Worm (Caenorhabditis elegans) whole organism, L1 larva: Measurements from ENCODE around the gene viro-2.
A peak's percentile ranks its signal among the peaks of the same experiment; 100 is the strongest.

Experiments used
- alr-1 ChIP-seq: fragments of 200-800 bp; sonication (Bioruptor generic); optimal IDR thresholded peaks from 2 replicates; lab custom pipeline; 2018; ENCODE audit warnings: borderline replicate concordance, mild to moderate bottlenecking, missing genetic modification characterization, missing compliant biosample characterization
- aly-2 ChIP-seq: fragments of 150-350 bp; optimal IDR thresholded peaks from 2 replicates; lab custom pipeline; 2014; ENCODE audit warnings: missing biosample characterization, missing genetic modification characterization
- ama-1 ChIP-seq: fragments of 150-350 bp; optimal IDR thresholded peaks from 2 replicates; lab custom pipeline; 2014
- blmp-1 ChIP-seq: fragments of 150-350 bp; optimal IDR thresholded peaks from 2 replicates; lab custom pipeline; 2014; ENCODE audit warnings: missing biosample characterization, missing genetic modification characterization
- ceh-8 ChIP-seq: fragments of 200-800 bp; sonication (Bioruptor generic); optimal IDR thresholded peaks from 2 replicates; lab custom pipeline; 2018; ENCODE audit warnings: mild to moderate bottlenecking, missing genetic modification characterization, moderate library complexity, missing compliant biosample characterization
- ceh-82 ChIP-seq, 3 experiments: fragments of 150-350 bp in 1 of 3; sonication (generic microtip) in 2 of 3; optimal IDR thresholded peaks; 2 replicates each; lab custom pipeline; 2014 to 2017; ENCODE audit warnings: missing biosample characterization in 3 of 3, missing genetic modification characterization in 3 of 3
- ceh-88 ChIP-seq: fragments of 200-800 bp; sonication (Bioruptor generic); IDR thresholded peaks from 2 replicates; pipeline ENCODE4 v1.3.6; 2022; ENCODE audit warnings: missing genetic modification characterization, missing compliant biosample characterization
- dpl-1 ChIP-seq, 3 experiments: fragments of 150-350 bp in 2 of 3; sonication (generic microtip) in 1 of 3; optimal IDR thresholded peaks; 2 replicates each; lab custom pipeline; 2014 to 2017; ENCODE audit warnings: missing biosample characterization in 3 of 3, missing genetic modification characterization in 3 of 3, missing genetic modification reagents in 3 of 3
- efl-3 ChIP-seq: fragments of 200-800 bp; sonication (Bioruptor generic); optimal IDR thresholded peaks from 2 replicates; lab custom pipeline; 2018; ENCODE audit warnings: mild to moderate bottlenecking, missing genetic modification characterization, missing compliant biosample characterization
- egl-13 ChIP-seq: sonication (generic microtip); optimal IDR thresholded peaks from 2 replicates; lab custom pipeline; 2016; ENCODE audit warnings: missing genotype, missing genetic modification reagents, missing genetic modification characterization, missing compliant biosample characterization
- egl-27 ChIP-seq, 2 experiments: fragments of 150-350 bp in 1 of 2; sonication (generic microtip); optimal IDR thresholded peaks; 3 replicates each; lab custom pipeline; 2017 to 2018; ENCODE audit warnings: missing biosample characterization in 2 of 2, missing genetic modification characterization in 2 of 2, missing genetic modification reagents in 2 of 2
- ets-5 ChIP-seq: fragments of 200-800 bp; sonication (Bioruptor generic); IDR thresholded peaks from 2 replicates; pipeline ENCODE4 v1.3.6; 2022; ENCODE audit warnings: missing genetic modification characterization, missing compliant biosample characterization
- fkh-4 ChIP-seq: sonication (generic microtip); optimal IDR thresholded peaks from 2 replicates; lab custom pipeline; 2016; ENCODE audit warnings: missing compliant biosample characterization, missing genetic modification characterization, borderline replicate concordance
- fkh-8 ChIP-seq: sonication (generic microtip); optimal IDR thresholded peaks from 2 replicates; lab custom pipeline; 2016; ENCODE audit warnings: mild to moderate bottlenecking, missing genetic modification characterization, missing compliant biosample characterization
- hlh-17 ChIP-seq: fragments of 200-800 bp; sonication (Bioruptor generic); optimal IDR thresholded peaks from 2 replicates; lab custom pipeline; 2018; ENCODE audit warnings: missing genetic modification characterization, mild to moderate bottlenecking, missing compliant biosample characterization, moderate library complexity, borderline replicate concordance
- hlh-4 ChIP-seq: sonication (generic microtip); optimal IDR thresholded peaks from 2 replicates; lab custom pipeline; 2016; ENCODE audit warnings: mild to moderate bottlenecking, missing genetic modification characterization, missing compliant biosample characterization
- isw-1 ChIP-seq: fragments of 200-800 bp; sonication (Bioruptor generic); IDR thresholded peaks from 2 replicates; pipeline ENCODE4 v1.3.6; 2022; ENCODE audit warnings: missing genetic modification characterization, missing compliant biosample characterization
- jun-1 ChIP-seq: fragments of 150-350 bp; optimal IDR thresholded peaks from 2 replicates; lab custom pipeline; 2014; ENCODE audit warnings: missing biosample characterization, missing genetic modification reagents, missing genetic modification characterization
- lin-13 ChIP-seq: fragments of 150-350 bp; optimal IDR thresholded peaks from 2 replicates; lab custom pipeline; 2014; ENCODE audit warnings: missing biosample characterization, missing genetic modification reagents, missing genetic modification characterization
- lin-15B ChIP-seq: fragments of 150-350 bp; sonication (generic microtip); optimal IDR thresholded peaks from 3 replicates; lab custom pipeline; 2014; ENCODE audit warnings: missing biosample characterization, missing genetic modification characterization
- lin-35 ChIP-seq, 2 experiments: fragments of 150-350 bp; optimal IDR thresholded peaks; 2 replicates each; lab custom pipeline; 2014; ENCODE audit warnings: missing biosample characterization in 2 of 2, missing genetic modification characterization in 2 of 2, missing genetic modification reagents in 2 of 2
- lin-39 ChIP-seq: fragments of 150-350 bp; optimal IDR thresholded peaks from 2 replicates; lab custom pipeline; 2014; ENCODE audit warnings: missing biosample characterization, missing genetic modification reagents, missing genetic modification characterization
- lir-3 ChIP-seq: sonication (generic microtip); optimal IDR thresholded peaks from 2 replicates; lab custom pipeline; 2016; ENCODE audit warnings: mild to moderate bottlenecking, missing genetic modification characterization, moderate library complexity, missing compliant biosample characterization; ENCODE audit not compliant: poor library complexity
- mab-9 ChIP-seq: fragments of 200-800 bp; sonication (Bioruptor generic); IDR thresholded peaks from 2 replicates; pipeline ENCODE4 v1.3.6; 2022; ENCODE audit warnings: missing genetic modification reagents, missing genetic modification characterization, missing compliant biosample characterization
- mdl-1 ChIP-seq, 2 experiments: fragments of 150-350 bp; optimal IDR thresholded peaks; 2 replicates each; lab custom pipeline; 2014 to 2017; ENCODE audit warnings: missing biosample characterization in 2 of 2, missing genetic modification characterization in 2 of 2, inconsistent platforms in 1 of 2
- mep-1 ChIP-seq: fragments of 150-350 bp; optimal IDR thresholded peaks from 2 replicates; lab custom pipeline; 2014; ENCODE audit warnings: missing biosample characterization, missing genetic modification characterization
- nhr-11 ChIP-seq: fragments of 150-350 bp; optimal IDR thresholded peaks from 2 replicates; lab custom pipeline; 2014; ENCODE audit warnings: missing biosample characterization, missing genetic modification characterization
- nhr-12 ChIP-seq: sonication (generic microtip); optimal IDR thresholded peaks from 2 replicates; lab custom pipeline; 2017; ENCODE audit warnings: missing biosample characterization, missing genetic modification characterization
- nhr-19 ChIP-seq: fragments of 200-800 bp; sonication (Bioruptor generic); conservative IDR thresholded peaks from 2 replicates; pipeline ENCODE4 v1.3.6; 2022; ENCODE audit warnings: missing genetic modification characterization, missing compliant biosample characterization
- nhr-47 ChIP-seq: sonication (generic microtip); optimal IDR thresholded peaks from 2 replicates; lab custom pipeline; 2016; ENCODE audit warnings: mild to moderate bottlenecking, missing genetic modification characterization, moderate library complexity, missing compliant biosample characterization
- nhr-71 ChIP-seq: sonication (generic microtip); optimal IDR thresholded peaks from 2 replicates; lab custom pipeline; 2016; ENCODE audit warnings: mild to moderate bottlenecking, missing genetic modification characterization, moderate library complexity, missing compliant biosample characterization
- nhr-76 ChIP-seq: sonication (generic microtip); optimal IDR thresholded peaks from 2 replicates; lab custom pipeline; 2017; ENCODE audit warnings: missing biosample characterization, missing genetic modification characterization
- nhr-77 ChIP-seq: fragments of 150-350 bp; optimal IDR thresholded peaks from 2 replicates; lab custom pipeline; 2014; ENCODE audit warnings: missing biosample characterization, missing genetic modification characterization
- nhr-85 ChIP-seq: sonication (generic microtip); peaks from one replicate; lab custom pipeline; 2016; ENCODE audit warnings: missing genetic modification characterization, inconsistent platforms, missing compliant biosample characterization
- nhr-90 ChIP-seq: sonication (generic microtip); optimal IDR thresholded peaks from 2 replicates; lab custom pipeline; 2016; ENCODE audit warnings: mild to moderate bottlenecking, missing genetic modification characterization, missing compliant biosample characterization; ENCODE audit not compliant: poor library complexity
- pag-3 ChIP-seq: sonication (generic microtip); optimal IDR thresholded peaks from 2 replicates; lab custom pipeline; 2017; ENCODE audit warnings: missing genetic modification characterization, mild to moderate bottlenecking, missing compliant biosample characterization, antibody characterized with exemption, borderline replicate concordance; ENCODE audit not compliant: insufficient read depth
- pax-3 ChIP-seq: fragments of 200-800 bp; sonication (Bioruptor generic); optimal IDR thresholded peaks from 2 replicates; lab custom pipeline; 2018; ENCODE audit warnings: mild to moderate bottlenecking, missing genetic modification characterization, moderate library complexity, missing compliant biosample characterization
- pqm-1 ChIP-seq: sonication (generic microtip); optimal IDR thresholded peaks from 3 replicates; lab custom pipeline; 2017; ENCODE audit warnings: missing biosample characterization, missing genetic modification characterization
- snpc-4 ChIP-seq: fragments of 150-350 bp; optimal IDR thresholded peaks from 2 replicates; lab custom pipeline; 2014; ENCODE audit warnings: missing biosample characterization, missing genetic modification characterization
- sox-4 ChIP-seq: sonication (generic microtip); optimal IDR thresholded peaks from 2 replicates; lab custom pipeline; 2016; ENCODE audit warnings: missing genetic modification characterization, missing compliant biosample characterization
- sptf-1 ChIP-seq: fragments of 150-350 bp; optimal IDR thresholded peaks from 2 replicates; lab custom pipeline; 2014; ENCODE audit warnings: missing biosample characterization, missing genetic modification characterization
- tbx-2 ChIP-seq: sonication (generic microtip); optimal IDR thresholded peaks from 2 replicates; lab custom pipeline; 2016; ENCODE audit warnings: missing genetic modification characterization, missing compliant biosample characterization
- unc-30 ChIP-seq: sonication (generic microtip); optimal IDR thresholded peaks from 2 replicates; lab custom pipeline; 2017; ENCODE audit warnings: missing biosample characterization, missing genetic modification characterization
- xbp-1 ChIP-seq: sonication (generic microtip); optimal IDR thresholded peaks from 2 replicates; lab custom pipeline; 2016; ENCODE audit warnings: missing genetic modification characterization, missing compliant biosample characterization
- zip-4 ChIP-seq: fragments of 200-800 bp; sonication (Bioruptor generic); optimal IDR thresholded peaks from 2 replicates; lab custom pipeline; 2018; ENCODE audit warnings: mild to moderate bottlenecking, missing genetic modification characterization, moderate library complexity, missing compliant biosample characterization
- ztf-11 ChIP-seq, 2 experiments: sonication (generic microtip); optimal IDR thresholded peaks; 2 replicates each; lab custom pipeline; 2016 to 2017; ENCODE audit warnings: missing genetic modification characterization in 2 of 2, missing biosample characterization in 1 of 2, missing compliant biosample characterization in 1 of 2
- ztf-4 ChIP-seq: fragments of 150-350 bp; optimal IDR thresholded peaks from 2 replicates; lab custom pipeline; 2014; ENCODE audit warnings: missing biosample characterization, missing genetic modification characterization

viro-2 gene

DNA sequence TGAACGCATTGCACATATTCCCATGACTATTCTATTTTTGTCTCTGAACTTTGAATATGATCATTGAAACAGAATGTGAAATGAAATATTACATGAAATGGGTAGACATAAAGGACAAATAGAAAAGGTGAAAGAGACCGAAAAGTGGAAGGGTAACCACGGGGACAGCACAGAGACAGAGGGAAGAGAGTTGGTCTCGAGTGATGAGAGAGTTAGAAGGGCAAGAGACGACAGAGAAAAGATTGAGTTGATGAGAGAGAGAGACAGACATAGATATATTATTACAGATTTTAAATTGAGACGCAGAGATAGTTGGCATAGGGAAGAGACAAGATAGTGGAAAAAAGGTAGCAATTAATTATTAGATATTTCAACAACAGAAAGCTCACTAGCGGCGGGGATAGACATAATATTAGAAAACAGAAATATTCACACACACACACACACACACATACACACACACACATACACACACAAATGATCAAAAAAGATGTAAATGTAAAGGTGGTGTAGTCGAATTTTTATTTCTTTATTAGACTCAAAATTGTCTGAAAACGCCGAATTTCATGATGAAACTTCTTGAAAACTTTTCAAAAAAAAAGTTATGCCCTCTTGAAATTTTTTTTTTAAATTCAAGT lies 12.0 kb upstream of the viro-2 start (continued):
- TF ChIP-seq alr-1 (tag; lab: Kevin White, UChicago) (no peak), mep-1 (tag; lab: Kevin White, UChicago) (peak; percentile 77), ceh-8 (GFP tag; lab: Kevin White, UChicago) (no peak), pag-3 (tag; lab: Kevin White, UChicago) (no peak), fkh-4 (no peak), ets-5 (GFP tag; lab: Robert Waterston, UW) (no peak), hlh-17 (no peak), mab-9 (no peak), efl-3 (GFP tag; lab: Kevin White, UChicago) (no peak), ztf-4 (peak; percentile 43), nhr-90 (tag; lab: Kevin White, UChicago) (peak; percentile 63), nhr-77 (peak; percentile 74), sox-4 (peak; percentile 43), egl-13 (tag; lab: Kevin White, UChicago) (peak; percentile 2), jun-1 (tag; lab: Kevin White, UChicago) (peak; percentile 84), lin-39 (tag; lab: Kevin White, UChicago) (peak; percentile 51), egl-27 (tag; optimal IDR thresholded peaks at IDR 0.05; lab: Kevin White, UChicago) (peak; percentile 72 to 78), lir-3 (tag; lab: Kevin White, UChicago) (peak; percentile 60), snpc-4 (peak; percentile 13), aly-2 (tag; lab: Kevin White, UChicago) (peak; percentile 68), ama-1 (lab: Kevin White, UChicago) (no peak), nhr-76 (tag; lab: Kevin White, UChicago) (no peak), lin-35 (GFP tag; optimal IDR thresholded peaks at IDR 0.05; lab: Kevin White, UChicago) (peak; percentile 44 to 73), nhr-12 (tag; lab: Kevin White, UChicago) (no peak), pqm-1 (tag; lab: Kevin White, UChicago) (no peak), unc-30 (tag; lab: Kevin White, UChicago) (no peak), zip-4 (GFP tag; lab: Kevin White, UChicago) (no peak), isw-1 (GFP tag; lab: Robert Waterston, UW) (no peak), sptf-1 (tag; lab: Kevin White, UChicago) (no peak), lin-15B (tag; lab: Kevin White, UChicago) (no peak), fkh-8 (tag; lab: Kevin White, UChicago) (peak; percentile 86), nhr-19 (GFP tag; lab: Robert Waterston, UW) (peak; percentile 86), pax-3 (tag; lab: Kevin White, UChicago) (peak; percentile 53), ceh-82 (tag; optimal IDR thresholded peaks at IDR 0.05; lab: Kevin White, UChicago) (peak; percentile 50 to 64 (median 59)), hlh-4 (tag; lab: Kevin White, UChicago) (no peak), blmp-1 (peak; percentile 78), nhr-71 (peak; percentile 91), tbx-2 (tag; lab: Kevin White, UChicago) (peak; percentile 55), nhr-47 (tag; lab: Kevin White, UChicago) (peak; percentile 75), nhr-11 (tag; lab: Kevin White, UChicago) (peak; percentile 55), xbp-1 (tag; lab: Kevin White, UChicago) (peak; percentile 50), ztf-11 (tag; optimal IDR thresholded peaks at IDR 0.05; lab: Kevin White, UChicago) (no peak), mdl-1 (tag; optimal IDR thresholded peaks at IDR 0.05; lab: Kevin White, UChicago) (peak in 1 of 2 experiments; percentile 66), nhr-85 (tag; lab: Kevin White, UChicago) (peak; percentile 95), lin-13 (GFP tag; lab: Kevin White, UChicago) (peak; percentile 2), dpl-1 (GFP tag; optimal IDR thresholded peaks at IDR 0.05; lab: Kevin White, UChicago) (peak; percentile 13 to 61 (median 29)), ceh-88 (GFP tag; lab: Robert Waterston, UW) (no peak)
